Fruit fly (Drosophila melanogaster): ENCODE data around the gene Nca.

DNA sequence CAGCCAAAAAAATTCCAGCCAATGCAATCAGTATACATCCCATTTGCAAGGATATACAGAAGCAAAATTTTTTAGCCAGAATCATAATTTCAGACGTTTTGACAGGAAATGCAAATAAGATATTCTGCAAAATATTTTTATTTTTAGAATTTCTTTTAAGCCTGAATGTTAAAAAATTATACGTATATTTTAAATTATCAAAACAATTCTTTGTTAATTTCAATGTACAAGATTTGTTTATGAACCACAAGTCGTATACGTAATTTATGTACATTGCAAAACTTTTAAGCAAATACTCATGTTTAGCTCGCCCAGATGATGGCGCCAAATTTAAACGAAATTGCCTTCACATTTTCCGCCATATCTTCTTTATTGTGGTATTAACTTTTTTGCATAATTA lies 37.3 kb upstream of the Nca start, which contains the start of gene CG42654:
- no peak for TF ChIP-seq Eip93F (GFP tag; optimal IDR thresholded peaks at IDR 0.05)
- TF ChIP-seq Gug (GFP tag; IDR thresholded peaks at IDR 0.05): no peak
- TF ChIP-seq dsx (GFP tag; optimal IDR thresholded peaks at IDR 0.05; ENCODE audit: poor library complexity, severe bottlenecking): no peak
- no peak for TF ChIP-seq CG6792 (GFP tag; optimal IDR thresholded peaks at IDR 0.05)
- TF ChIP-seq CG11762 (GFP tag; optimal IDR thresholded peaks at IDR 0.05; ENCODE audit: insufficient read depth): no peak
- TF ChIP-seq CG8119 (GFP tag; IDR thresholded peaks at IDR 0.05): no peak
- TF ChIP-seq Blimp-1 (GFP tag; optimal IDR thresholded peaks at IDR 0.05): no peak
- no peak for TF ChIP-seq acj6 (GFP tag; optimal IDR thresholded peaks at IDR 0.05)

Measured in whole organism, prepupa.